Worm (Caenorhabditis elegans) whole organism, L2 larva: ENCODE results near the gene dgtr-1.

ENCODE experiments used
- C34F6.9 ChIP-seq: fragments of 150-350 bp; optimal IDR thresholded peaks from 2 replicates; lab custom pipeline; 2014; ENCODE audit warnings: missing biosample characterization, missing genetic modification characterization
- crh-2 ChIP-seq: sonication (generic microtip); optimal IDR thresholded peaks from 2 replicates; lab custom pipeline; 2017; ENCODE audit warnings: missing biosample characterization, missing genetic modification characterization
- elt-1 ChIP-seq: fragments of 150-350 bp; optimal IDR thresholded peaks from 2 replicates; lab custom pipeline; 2014; ENCODE audit warnings: missing biosample characterization, missing genetic modification characterization
- fos-1 ChIP-seq: fragments of 150-350 bp; optimal IDR thresholded peaks from 2 replicates; lab custom pipeline; 2014; ENCODE audit warnings: missing biosample characterization, missing genetic modification characterization
- snpc-4 ChIP-seq: fragments of 150-350 bp; optimal IDR thresholded peaks from 2 replicates; lab custom pipeline; 2014; ENCODE audit warnings: missing biosample characterization, missing genetic modification characterization
- unc-55 ChIP-seq: fragments of 150-350 bp; sonication (generic microtip); optimal IDR thresholded peaks from 3 replicates; lab custom pipeline; 2014; ENCODE audit warnings: missing biosample characterization, missing genetic modification reagents, missing genetic modification characterization

dgtr-1 gene

ce11 chrV:6546450-6547171, 49.7 kb downstream of the dgtr-1 start, which contains the start of gene dre-1:
Gene dre-1, minus strand, starts transcription at chrV:6546500.
- TF ChIP-seq snpc-4 (tag; lab: Kevin White, UChicago) = no peak
- TF ChIP-seq fos-1 = peak; percentile 82
- peak; percentile 6 for TF ChIP-seq crh-2 (tag; lab: Kevin White, UChicago)
- TF ChIP-seq unc-55 (GFP tag; lab: Kevin White, UChicago) = peak; percentile 8
- no peak for TF ChIP-seq C34F6.9 (tag; lab: Kevin White, UChicago)
- TF ChIP-seq elt-1 = no peak
